Worm (Caenorhabditis elegans): ENCODE data around the gene F47C12.13.

- TF ChIP-seq nhr-12 (tag; optimal IDR thresholded peaks at IDR 0.05), result no peak
- TF ChIP-seq egl-27 (tag; optimal IDR thresholded peaks at IDR 0.05), result no peak
- no peak for TF ChIP-seq ceh-9 (tag; optimal IDR thresholded peaks at IDR 0.05)
- no peak for TF ChIP-seq zag-1 (tag; optimal IDR thresholded peaks at IDR 0.05)
- no peak for TF ChIP-seq jun-1 (tag; optimal IDR thresholded peaks at IDR 0.05)
- no peak for TF ChIP-seq nhr-25 (tag; optimal IDR thresholded peaks at IDR 0.05)
- no peak for TF ChIP-seq elt-1 (tag; optimal IDR thresholded peaks at IDR 0.05)
Observed at ce11 chrIV:3965013-3965412, 29.2 kb downstream of the F47C12.13 start, which contains the start of gene clec-76.

All from whole organism, L3 larva.